Worm (Caenorhabditis elegans) whole organism, L1 larva: Measurements from ENCODE around the gene Y45F10C.4.

Source experiments
- C04F5.9 ChIP-seq: sonication (generic microtip); optimal IDR thresholded peaks from 2 replicates; lab custom pipeline; 2016; ENCODE audit warnings: missing genetic modification characterization, missing compliant biosample characterization
- C34B4.2 ChIP-seq: sonication (generic microtip); optimal IDR thresholded peaks from 2 replicates; lab custom pipeline; 2017; ENCODE audit warnings: mild to moderate bottlenecking, missing genetic modification characterization, missing compliant biosample characterization
- alr-1 ChIP-seq: fragments of 200-800 bp; sonication (Bioruptor generic); optimal IDR thresholded peaks from 2 replicates; lab custom pipeline; 2018; ENCODE audit warnings: borderline replicate concordance, mild to moderate bottlenecking, missing genetic modification characterization, missing compliant biosample characterization
- blmp-1 ChIP-seq: fragments of 150-350 bp; optimal IDR thresholded peaks from 2 replicates; lab custom pipeline; 2014; ENCODE audit warnings: missing biosample characterization, missing genetic modification characterization
- ceh-8 ChIP-seq: fragments of 200-800 bp; sonication (Bioruptor generic); optimal IDR thresholded peaks from 2 replicates; lab custom pipeline; 2018; ENCODE audit warnings: mild to moderate bottlenecking, missing genetic modification characterization, moderate library complexity, missing compliant biosample characterization
- ces-1 ChIP-seq: fragments of 150-350 bp; optimal IDR thresholded peaks from 2 replicates; lab custom pipeline; 2014; ENCODE audit warnings: missing biosample characterization, missing genetic modification reagents, missing genetic modification characterization
- dsc-1 ChIP-seq: sonication (generic microtip); optimal IDR thresholded peaks from 2 replicates; lab custom pipeline; 2016; ENCODE audit warnings: mild to moderate bottlenecking, missing genetic modification characterization, missing compliant biosample characterization
- efl-1 ChIP-seq, 4 experiments: fragments of 150-350 bp; optimal IDR thresholded peaks in 3 of 4; peaks in 1 of 4; 1 replicate in 1 of 4; 2 replicates in 3 of 4; lab custom pipeline; 2014; ENCODE audit warnings: missing biosample characterization in 2 of 4, missing genetic modification characterization in 2 of 4, missing genetic modification reagents in 2 of 4
- ets-5 ChIP-seq: fragments of 200-800 bp; sonication (Bioruptor generic); IDR thresholded peaks from 2 replicates; pipeline ENCODE4 v1.3.6; 2022; ENCODE audit warnings: missing genetic modification characterization, missing compliant biosample characterization
- fkh-10 ChIP-seq: sonication (generic microtip); optimal IDR thresholded peaks from 2 replicates; lab custom pipeline; 2017; ENCODE audit warnings: missing biosample characterization, missing genetic modification reagents, missing genetic modification characterization
- fkh-4 ChIP-seq: sonication (generic microtip); optimal IDR thresholded peaks from 2 replicates; lab custom pipeline; 2016; ENCODE audit warnings: missing compliant biosample characterization, missing genetic modification characterization, borderline replicate concordance
- fkh-8 ChIP-seq: sonication (generic microtip); optimal IDR thresholded peaks from 2 replicates; lab custom pipeline; 2016; ENCODE audit warnings: mild to moderate bottlenecking, missing genetic modification characterization, missing compliant biosample characterization
- hlh-17 ChIP-seq: fragments of 200-800 bp; sonication (Bioruptor generic); optimal IDR thresholded peaks from 2 replicates; lab custom pipeline; 2018; ENCODE audit warnings: missing genetic modification characterization, mild to moderate bottlenecking, missing compliant biosample characterization, moderate library complexity, borderline replicate concordance
- irx-1 ChIP-seq: sonication (generic microtip); optimal IDR thresholded peaks from 2 replicates; lab custom pipeline; 2016; ENCODE audit warnings: missing genetic modification characterization, missing compliant biosample characterization
- lin-14 ChIP-seq: fragments of 200-800 bp; sonication (Bioruptor generic); optimal IDR thresholded peaks from 2 replicates; lab custom pipeline; 2018; ENCODE audit warnings: mild to moderate bottlenecking, missing genetic modification characterization, moderate library complexity, missing compliant biosample characterization
- lin-35 ChIP-seq, 2 experiments: fragments of 150-350 bp; optimal IDR thresholded peaks; 2 replicates each; lab custom pipeline; 2014; ENCODE audit warnings: missing biosample characterization in 2 of 2, missing genetic modification characterization in 2 of 2, missing genetic modification reagents in 2 of 2
- lin-39 ChIP-seq: fragments of 150-350 bp; optimal IDR thresholded peaks from 2 replicates; lab custom pipeline; 2014; ENCODE audit warnings: missing biosample characterization, missing genetic modification reagents, missing genetic modification characterization
- mab-9 ChIP-seq: fragments of 200-800 bp; sonication (Bioruptor generic); IDR thresholded peaks from 2 replicates; pipeline ENCODE4 v1.3.6; 2022; ENCODE audit warnings: missing genetic modification reagents, missing genetic modification characterization, missing compliant biosample characterization
- nhr-12 ChIP-seq: sonication (generic microtip); optimal IDR thresholded peaks from 2 replicates; lab custom pipeline; 2017; ENCODE audit warnings: missing biosample characterization, missing genetic modification characterization
- nhr-19 ChIP-seq: fragments of 200-800 bp; sonication (Bioruptor generic); conservative IDR thresholded peaks from 2 replicates; pipeline ENCODE4 v1.3.6; 2022; ENCODE audit warnings: missing genetic modification characterization, missing compliant biosample characterization
- nhr-20 ChIP-seq: sonication (generic microtip); optimal IDR thresholded peaks from 2 replicates; lab custom pipeline; 2016; ENCODE audit warnings: mild to moderate bottlenecking, missing genetic modification characterization, missing compliant biosample characterization
- nhr-47 ChIP-seq: sonication (generic microtip); optimal IDR thresholded peaks from 2 replicates; lab custom pipeline; 2016; ENCODE audit warnings: mild to moderate bottlenecking, missing genetic modification characterization, moderate library complexity, missing compliant biosample characterization
- nhr-71 ChIP-seq: sonication (generic microtip); optimal IDR thresholded peaks from 2 replicates; lab custom pipeline; 2016; ENCODE audit warnings: mild to moderate bottlenecking, missing genetic modification characterization, moderate library complexity, missing compliant biosample characterization
- nhr-76 ChIP-seq: sonication (generic microtip); optimal IDR thresholded peaks from 2 replicates; lab custom pipeline; 2017; ENCODE audit warnings: missing biosample characterization, missing genetic modification characterization
- nhr-77 ChIP-seq: fragments of 150-350 bp; optimal IDR thresholded peaks from 2 replicates; lab custom pipeline; 2014; ENCODE audit warnings: missing biosample characterization, missing genetic modification characterization
- nhr-85 ChIP-seq: sonication (generic microtip); peaks from one replicate; lab custom pipeline; 2016; ENCODE audit warnings: missing genetic modification characterization, inconsistent platforms, missing compliant biosample characterization
- pag-3 ChIP-seq: sonication (generic microtip); optimal IDR thresholded peaks from 2 replicates; lab custom pipeline; 2017; ENCODE audit warnings: missing genetic modification characterization, mild to moderate bottlenecking, missing compliant biosample characterization, antibody characterized with exemption, borderline replicate concordance; ENCODE audit not compliant: insufficient read depth
- pqm-1 ChIP-seq: sonication (generic microtip); optimal IDR thresholded peaks from 3 replicates; lab custom pipeline; 2017; ENCODE audit warnings: missing biosample characterization, missing genetic modification characterization
- sox-4 ChIP-seq: sonication (generic microtip); optimal IDR thresholded peaks from 2 replicates; lab custom pipeline; 2016; ENCODE audit warnings: missing genetic modification characterization, missing compliant biosample characterization
- swsn-7 ChIP-seq: sonication (generic microtip); optimal IDR thresholded peaks from 2 replicates; lab custom pipeline; 2016; ENCODE audit warnings: missing genetic modification characterization, missing compliant biosample characterization
- tbx-2 ChIP-seq: sonication (generic microtip); optimal IDR thresholded peaks from 2 replicates; lab custom pipeline; 2016; ENCODE audit warnings: missing genetic modification characterization, missing compliant biosample characterization
- unc-86 ChIP-seq: sonication (generic microtip); optimal IDR thresholded peaks from 2 replicates; lab custom pipeline; 2016; ENCODE audit warnings: missing genetic modification characterization, missing compliant biosample characterization
- zip-4 ChIP-seq: fragments of 200-800 bp; sonication (Bioruptor generic); optimal IDR thresholded peaks from 2 replicates; lab custom pipeline; 2018; ENCODE audit warnings: mild to moderate bottlenecking, missing genetic modification characterization, moderate library complexity, missing compliant biosample characterization

Y45F10C.4 gene

DNA sequence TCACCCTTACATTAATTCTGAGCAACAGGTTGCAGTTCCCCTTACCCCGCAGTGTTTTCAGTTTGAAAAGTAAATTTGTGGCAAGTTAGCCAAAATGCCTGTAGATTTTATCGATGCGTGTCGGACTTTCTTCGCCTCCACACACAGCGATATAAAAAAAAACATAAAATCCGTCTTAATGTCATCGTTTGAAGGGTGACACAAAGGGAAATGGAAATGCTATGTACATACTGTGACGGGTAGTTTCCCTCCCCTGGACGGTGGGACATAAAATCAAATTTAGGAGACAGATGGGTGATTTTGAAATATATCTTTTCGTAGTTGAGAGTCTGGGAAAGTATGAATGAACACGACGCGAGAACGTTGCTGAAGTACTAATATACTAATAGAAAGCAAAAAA, 28.5 kb upstream of the Y45F10C.4 start:
- TF ChIP-seq irx-1 (peak; percentile 4), efl-1 (optimal IDR thresholded peaks at IDR 0.05; lab: Kevin White, UChicago) (no peak), efl-1 (GFP tag; optimal IDR thresholded peaks at IDR 0.05 in 1 of 2; lab: Kevin White, UChicago) (peak in 1 of 2 experiments; percentile 84), lin-14 (GFP tag; lab: Kevin White, UChicago) (peak; percentile 13), nhr-47 (no peak), ces-1 (GFP tag; lab: Kevin White, UChicago) (no peak), lin-35 (GFP tag; optimal IDR thresholded peaks at IDR 0.05; lab: Kevin White, UChicago) (no peak), dsc-1 (tag; lab: Kevin White, UChicago) (no peak), sox-4 (tag; lab: Kevin White, UChicago) (no peak), pag-3 (tag; lab: Kevin White, UChicago) (no peak), nhr-77 (tag; lab: Kevin White, UChicago) (no peak), nhr-76 (tag; lab: Kevin White, UChicago) (no peak), nhr-85 (tag; lab: Kevin White, UChicago) (peak; percentile 30), blmp-1 (peak; percentile 62)
- TF ChIP-seq, all 84 proteins: peak for 5

DNA sequence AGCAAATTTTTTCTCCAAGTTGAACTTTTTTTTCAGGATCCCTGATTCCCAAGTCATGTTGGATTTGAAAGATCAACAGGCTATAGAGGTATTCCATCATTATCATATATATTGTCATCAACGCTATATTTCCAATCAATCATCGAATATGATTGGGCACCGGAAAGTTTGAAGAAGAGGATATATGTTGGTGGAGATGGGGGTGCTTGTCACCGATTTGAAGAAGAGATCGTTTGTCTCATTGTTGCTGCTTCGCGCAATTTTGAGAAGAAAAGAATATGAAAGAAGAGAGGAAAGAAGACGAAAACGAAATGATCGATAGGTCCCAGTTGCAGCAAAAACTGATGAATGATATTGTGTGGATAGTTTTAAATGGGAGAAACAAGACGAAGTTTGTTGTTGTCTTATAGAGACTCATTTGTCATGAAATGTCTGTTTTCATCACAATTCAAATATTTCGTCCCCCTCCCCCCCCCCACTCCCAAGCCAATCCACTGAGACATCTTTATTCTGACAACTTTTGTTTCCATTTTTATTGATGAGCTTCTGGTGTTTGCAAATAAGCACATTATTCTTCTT, 25.4 kb upstream of the Y45F10C.4 start, which contains the start of gene T23G4.2:
Gene T23G4.2 (minus strand): TSS at position 255 of the 579 bp plus-strand sequence.
- TF ChIP-seq nhr-71 (tag; lab: Kevin White, UChicago) (peak; percentile 28), fkh-4 (tag; lab: Kevin White, UChicago) (no peak), mab-9 (GFP tag; lab: Robert Waterston, UW) (peak; percentile 88), lin-14 (GFP tag; lab: Kevin White, UChicago) (peak; percentile 75), C34B4.2 (tag; lab: Kevin White, UChicago) (no peak), ceh-8 (no peak), alr-1 (tag; lab: Kevin White, UChicago) (no peak), ets-5 (GFP tag; lab: Robert Waterston, UW) (no peak), blmp-1 (peak; percentile 42), lin-39 (tag; lab: Kevin White, UChicago) (peak; percentile 66), efl-1 (optimal IDR thresholded peaks at IDR 0.05; lab: Kevin White, UChicago) (no peak), efl-1 (GFP tag; optimal IDR thresholded peaks at IDR 0.05 in 1 of 2; lab: Kevin White, UChicago) (no peak)

DNA sequence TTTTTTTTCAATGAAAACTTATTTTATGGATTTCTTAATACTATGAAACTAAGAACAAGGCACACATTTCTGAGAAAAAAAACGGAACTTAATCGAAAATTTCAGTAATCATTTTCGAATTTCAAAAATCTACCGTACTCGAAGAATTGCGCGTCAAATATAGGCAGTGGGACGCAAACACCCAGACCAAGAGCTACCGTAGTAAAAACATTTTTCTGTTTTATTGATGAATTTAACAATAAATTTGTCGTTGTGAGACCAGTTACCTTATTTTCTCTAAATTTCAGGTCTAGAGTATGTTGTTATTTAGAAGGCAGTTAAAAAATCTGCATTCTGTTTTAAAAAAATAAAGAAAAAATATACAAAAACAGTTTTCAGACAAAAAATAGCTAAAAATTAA, 23.6 kb upstream of the Y45F10C.4 start:
- TF ChIP-seq nhr-12 (tag; lab: Kevin White, UChicago) (no peak), swsn-7 (tag; lab: Kevin White, UChicago) (no peak), unc-86 (no peak), nhr-20 (tag; lab: Kevin White, UChicago) (no peak), tbx-2 (tag; lab: Kevin White, UChicago) (no peak), fkh-10 (GFP tag; lab: Kevin White, UChicago) (no peak), hlh-17 (no peak), nhr-19 (GFP tag; lab: Robert Waterston, UW) (no peak), ceh-8 (no peak), fkh-8 (tag; lab: Kevin White, UChicago) (no peak), pqm-1 (tag; lab: Kevin White, UChicago) (no peak), zip-4 (no peak), C04F5.9 (tag; lab: Kevin White, UChicago) (no peak)

DNA sequence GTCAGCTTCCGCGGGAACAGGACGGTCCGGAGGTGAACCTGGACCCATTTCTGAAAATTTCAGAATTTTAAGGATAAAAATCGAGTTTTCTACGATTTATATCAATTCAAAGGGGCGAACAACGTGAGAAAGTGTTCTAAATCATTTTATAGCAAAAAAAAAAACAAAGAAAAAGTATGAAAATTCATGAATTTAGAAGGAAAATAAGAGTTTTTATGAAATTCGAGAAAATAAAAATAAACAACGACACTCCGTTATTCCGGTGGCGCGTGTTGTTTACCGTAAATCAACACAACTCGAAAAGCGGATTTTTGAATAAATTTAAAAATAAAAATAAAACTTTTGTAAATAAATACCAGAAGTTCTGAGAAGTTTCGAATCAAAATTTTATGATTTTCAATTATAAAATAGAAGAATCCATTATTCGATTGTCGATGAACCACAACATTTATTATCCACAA, 23.0 kb upstream of the Y45F10C.4 start, which contains the start of gene nyn-1:
Gene nyn-1 (minus strand): TSS at position 51 of the 461 bp plus-strand sequence.
- TF ChIP-seq efl-1 (optimal IDR thresholded peaks at IDR 0.05; lab: Kevin White, UChicago) (peak in 1 of 2 experiments; percentile 13), efl-1 (GFP tag; optimal IDR thresholded peaks at IDR 0.05 in 1 of 2; lab: Kevin White, UChicago) (no peak), pag-3 (tag; lab: Kevin White, UChicago) (no peak)
